Worm (Caenorhabditis elegans) whole organism, L4 larva: ENCODE data around the gene mdt-1.2.

Experiments
- T26A8.4 ChIP-seq: fragments of 200-800 bp; sonication (Bioruptor generic); IDR thresholded peaks from 2 replicates; pipeline ENCODE4 v1.3.6; 2022; ENCODE audit warnings: missing genetic modification characterization, missing compliant biosample characterization
- Y75B8A.6 ChIP-seq: fragments of 200-800 bp; sonication (Bioruptor generic); IDR thresholded peaks from 2 replicates; pipeline ENCODE4 v1.3.6; 2022; ENCODE audit warnings: missing genetic modification reagents, missing genetic modification characterization, missing compliant biosample characterization
- ZK546.5 ChIP-seq, 2 experiments: sonication (generic microtip); optimal IDR thresholded peaks; 2 replicates each; lab custom pipeline; 2017; ENCODE audit warnings: missing biosample characterization in 2 of 2, missing genetic modification characterization in 2 of 2
- aha-1 ChIP-seq: fragments of 150-350 bp; peaks from one replicate; lab custom pipeline; 2014; ENCODE audit warnings: missing biosample characterization, missing genetic modification characterization
- arid-1 ChIP-seq: fragments of 200-800 bp; sonication (Bioruptor generic); conservative IDR thresholded peaks from 2 replicates; pipeline ENCODE4 v1.3.6; 2022; ENCODE audit warnings: missing genetic modification reagents, missing genetic modification characterization, missing compliant biosample characterization
- attf-4 ChIP-seq: sonication (generic microtip); optimal IDR thresholded peaks from 3 replicates; lab custom pipeline; 2017; ENCODE audit warnings: missing biosample characterization, missing genetic modification characterization
- ces-1 ChIP-seq: fragments of 150-350 bp; sonication (generic microtip); optimal IDR thresholded peaks from 4 replicates; lab custom pipeline; 2014; ENCODE audit warnings: missing biosample characterization, missing genetic modification reagents, missing genetic modification characterization
- daf-16 ChIP-seq, 3 experiments: sonication (generic microtip); optimal IDR thresholded peaks; 2 replicates each; lab custom pipeline; 2016 to 2017; ENCODE audit warnings: missing genetic modification characterization in 3 of 3, missing genetic modification reagents in 3 of 3, mild to moderate bottlenecking in 2 of 3, missing compliant biosample characterization in 2 of 3, missing biosample characterization in 1 of 3, moderate library complexity in 1 of 3
- daf-19 ChIP-seq: fragments of 200-800 bp; sonication (Bioruptor generic); conservative IDR thresholded peaks from 2 replicates; pipeline ENCODE4 v1.3.6; 2022; ENCODE audit warnings: missing genetic modification characterization, missing compliant biosample characterization
- daf-8 ChIP-seq: fragments of 200-800 bp; sonication (Bioruptor generic); IDR thresholded peaks from 2 replicates; pipeline ENCODE4 v1.3.6; 2022; ENCODE audit warnings: missing genetic modification characterization, missing compliant biosample characterization
- dmd-6 ChIP-seq: fragments of 200-800 bp; sonication (Bioruptor generic); IDR thresholded peaks from 2 replicates; pipeline ENCODE4 v1.3.6; 2022; ENCODE audit warnings: missing genetic modification reagents, missing genetic modification characterization, missing compliant biosample characterization
- dve-1 ChIP-seq: sonication (generic microtip); optimal IDR thresholded peaks from 2 replicates; lab custom pipeline; 2017; ENCODE audit warnings: antibody characterized with exemption, mild to moderate bottlenecking, missing genetic modification characterization, missing compliant biosample characterization; ENCODE audit not compliant: insufficient read depth
- hlh-11 ChIP-seq: fragments of 200-800 bp; sonication (Bioruptor generic); optimal IDR thresholded peaks from 2 replicates; lab custom pipeline; 2018; ENCODE audit warnings: mild to moderate bottlenecking, missing genetic modification characterization, missing compliant biosample characterization
- hlh-30 ChIP-seq: sonication (generic microtip); optimal IDR thresholded peaks from 2 replicates; lab custom pipeline; 2017; ENCODE audit warnings: antibody characterized with exemption, mild to moderate bottlenecking, missing genetic modification characterization, missing compliant biosample characterization; ENCODE audit not compliant: insufficient read depth
- lsy-2 ChIP-seq, 2 experiments: fragments of 150-350 bp in 1 of 2; sonication (generic microtip) in 1 of 2; optimal IDR thresholded peaks; 2 replicates each; lab custom pipeline; 2014 to 2017; ENCODE audit warnings: missing biosample characterization in 2 of 2, missing genetic modification characterization in 2 of 2
- mdl-1 ChIP-seq, 2 experiments: fragments of 150-350 bp in 1 of 2; sonication (generic microtip) in 1 of 2; optimal IDR thresholded peaks; 2 replicates each; lab custom pipeline; 2014 to 2017; ENCODE audit warnings: missing biosample characterization in 2 of 2, missing genetic modification characterization in 2 of 2
- mep-1 ChIP-seq: fragments of 150-350 bp; sonication (generic microtip); optimal IDR thresholded peaks from 3 replicates; lab custom pipeline; 2014; ENCODE audit warnings: missing biosample characterization, missing genetic modification characterization
- mes-2 ChIP-seq: sonication (generic microtip); optimal IDR thresholded peaks from 2 replicates; lab custom pipeline; 2016; ENCODE audit warnings: missing genotype, mild to moderate bottlenecking, missing genetic modification characterization, missing compliant biosample characterization; ENCODE audit not compliant: poor library complexity, severe bottlenecking
- mxl-3 ChIP-seq: fragments of 200-800 bp; sonication (Bioruptor generic); optimal IDR thresholded peaks from 2 replicates; lab custom pipeline; 2018; ENCODE audit warnings: mild to moderate bottlenecking, missing genetic modification characterization, missing compliant biosample characterization
- nhr-102 ChIP-seq: sonication (generic microtip); optimal IDR thresholded peaks from 2 replicates; lab custom pipeline; 2016; ENCODE audit warnings: mild to moderate bottlenecking, missing genetic modification characterization, moderate library complexity, missing compliant biosample characterization
- nhr-28 ChIP-seq: fragments of 150-350 bp; optimal IDR thresholded peaks from 2 replicates; lab custom pipeline; 2014; ENCODE audit warnings: missing biosample characterization, missing genetic modification characterization
- nhr-41 ChIP-seq: fragments of 200-800 bp; sonication (Bioruptor generic); IDR thresholded peaks from 2 replicates; pipeline ENCODE4 v1.3.6; 2022; ENCODE audit warnings: missing genetic modification reagents, missing genetic modification characterization, missing compliant biosample characterization
- nhr-42 ChIP-seq: fragments of 200-800 bp; sonication (Bioruptor generic); IDR thresholded peaks from 2 replicates; pipeline ENCODE4 v1.3.6; 2022; ENCODE audit warnings: missing genetic modification characterization, missing compliant biosample characterization
- nhr-6 ChIP-seq: fragments of 150-350 bp; optimal IDR thresholded peaks from 2 replicates; lab custom pipeline; 2014; ENCODE audit warnings: missing biosample characterization, missing genetic modification characterization
- nhr-77 ChIP-seq: fragments of 150-350 bp; optimal IDR thresholded peaks from 2 replicates; lab custom pipeline; 2014; ENCODE audit warnings: missing biosample characterization, missing genetic modification characterization
- pqm-1 ChIP-seq: sonication (generic microtip); optimal IDR thresholded peaks from 2 replicates; lab custom pipeline; 2017; ENCODE audit warnings: missing biosample characterization, missing genetic modification characterization
- unc-62 ChIP-seq, 3 experiments: fragments of 150-350 bp in 1 of 3; sonication (generic microtip); optimal IDR thresholded peaks in 2 of 3; peaks in 1 of 3; 1 replicate in 1 of 3; 2 replicates in 2 of 3; lab custom pipeline; 2014 to 2017; ENCODE audit warnings: missing biosample characterization in 3 of 3, missing genetic modification characterization in 3 of 3, missing genetic modification reagents in 3 of 3, missing genotype in 1 of 3
- vab-7 ChIP-seq: fragments of 200-800 bp; sonication (Bioruptor generic); IDR thresholded peaks from 2 replicates; pipeline ENCODE4 v1.3.6; 2022; ENCODE audit warnings: missing genetic modification reagents, missing genetic modification characterization, missing compliant biosample characterization
- zip-11 ChIP-seq: fragments of 200-800 bp; sonication (Bioruptor generic); IDR thresholded peaks from 2 replicates; pipeline ENCODE4 v1.3.6; 2022; ENCODE audit warnings: missing genetic modification characterization, missing compliant biosample characterization
- ztf-7 ChIP-seq: fragments of 150-350 bp; optimal IDR thresholded peaks from 2 replicates; lab custom pipeline; 2014; ENCODE audit warnings: missing biosample characterization, missing genetic modification characterization

Gene mdt-1.2

ce11 chrX:17185696-17186430 is 34.5 kb downstream of the mdt-1.2 start, which contains the start of gene sid-3 (continued):
- TF ChIP-seq dve-1 (tag; lab: Kevin White, UChicago) = peak; percentile 33
- TF ChIP-seq Y75B8A.6 (GFP tag; lab: Robert Waterston, UW) = no peak
- no peak for TF ChIP-seq ces-1
- TF ChIP-seq daf-8 (GFP tag; lab: Robert Waterston, UW) = no peak
- TF ChIP-seq daf-19 (GFP tag; lab: Robert Waterston, UW) = no peak
- no peak for TF ChIP-seq ZK546.5 (tag; optimal IDR thresholded peaks at IDR 0.05; lab: Kevin White, UChicago)
- no peak for TF ChIP-seq vab-7
- TF ChIP-seq hlh-11 (tag; lab: Kevin White, UChicago) = peak; percentile 55
- TF ChIP-seq aha-1 (tag; lab: Kevin White, UChicago) = peak; percentile 96
- TF ChIP-seq, all 104 proteins: peak for 10

ce11 chrX:17195080-17195479 is 43.8 kb downstream of the mdt-1.2 start, which contains the start of gene B0302.5:
B0302.5 (minus strand) TSS chrX:17195137.
- TF ChIP-seq dve-1 (tag; lab: Kevin White, UChicago) (peak; percentile 19), nhr-28 (tag; lab: Kevin White, UChicago) (peak; percentile 52), nhr-102 (tag; lab: Kevin White, UChicago) (no peak), nhr-42 (GFP tag; lab: Robert Waterston, UW) (0 out of 2 replicates have a peak, but pooled peaks have one; percentile 12), dmd-6 (GFP tag; lab: Robert Waterston, UW) (peak; percentile 61; the same call in 1 of the 2 replicates), daf-16 (GFP tag; optimal IDR thresholded peaks at IDR 0.05; lab: Kevin White, UChicago) (no peak), daf-16 (tag; optimal IDR thresholded peaks at IDR 0.05; lab: Kevin White, UChicago) (peak; percentile 73), nhr-41 (GFP tag; lab: Robert Waterston, UW) (0 out of 2 replicates have a peak, but pooled peaks have one; percentile 31), hlh-11 (tag; lab: Kevin White, UChicago) (peak; percentile 56), lsy-2 (tag; optimal IDR thresholded peaks at IDR 0.05; lab: Kevin White, UChicago) (no peak), nhr-6 (tag; lab: Kevin White, UChicago) (peak; percentile 9), pqm-1 (tag; lab: Kevin White, UChicago) (peak; percentile 84), zip-11 (GFP tag; lab: Robert Waterston, UW) (no peak)

- no peak for TF ChIP-seq ZK546.5 (tag; optimal IDR thresholded peaks at IDR 0.05; lab: Kevin White, UChicago)
- peak; percentile 21 for TF ChIP-seq pqm-1 (tag; lab: Kevin White, UChicago)
- no peak for TF ChIP-seq attf-4
- TF ChIP-seq mes-2 = no peak
- 0 out of 2 replicates have a peak, but pooled peaks have one; percentile 11 for TF ChIP-seq T26A8.4 (GFP tag; lab: Robert Waterston, UW)
- TF ChIP-seq mxl-3 (GFP tag; lab: Kevin White, UChicago) = peak; percentile 73
- TF ChIP-seq arid-1 (GFP tag; lab: Robert Waterston, UW) = 0 out of 2 replicates have a peak, but pooled peaks have one; percentile 8
- peak; percentile 89 for TF ChIP-seq hlh-11 (tag; lab: Kevin White, UChicago)
- TF ChIP-seq dmd-6 (GFP tag; lab: Robert Waterston, UW) = peak; percentile 88
- peak in 1 of 2 experiments; percentile 37 for TF ChIP-seq mdl-1 (tag; optimal IDR thresholded peaks at IDR 0.05; lab: Kevin White, UChicago)
- TF ChIP-seq daf-16 (GFP tag; optimal IDR thresholded peaks at IDR 0.05; lab: Kevin White, UChicago) = no peak
- peak; percentile 68 for TF ChIP-seq daf-16 (tag; optimal IDR thresholded peaks at IDR 0.05; lab: Kevin White, UChicago)
- TF ChIP-seq aha-1 (tag; lab: Kevin White, UChicago) = peak; percentile 56
- peak; percentile 0 for TF ChIP-seq nhr-77 (tag; lab: Kevin White, UChicago)
- peak; percentile 34 for TF ChIP-seq hlh-30
- TF ChIP-seq vab-7 = no peak
- TF ChIP-seq mep-1 (tag; lab: Kevin White, UChicago) = peak; percentile 18
- peak; percentile 57 for TF ChIP-seq dve-1 (tag; lab: Kevin White, UChicago)
- peak; percentile 68 for TF ChIP-seq nhr-28 (tag; lab: Kevin White, UChicago)
Measured at ce11 chrX:17197824-17198223, 46.5 kb downstream of the mdt-1.2 start.

- TF ChIP-seq ztf-7 (tag; lab: Kevin White, UChicago) (no peak), unc-62 (GFP tag; optimal IDR thresholded peaks at IDR 0.05 in 1 of 2; lab: Kevin White, UChicago) (peak in 1 of 2 experiments; percentile 94), unc-62 (tag; optimal IDR thresholded peaks at IDR 0.05; lab: Kevin White, UChicago) (no peak)
Measured at ce11 chrX:17203399-17203798, 52.1 kb downstream of the mdt-1.2 start.
